Fruit fly (Drosophila melanogaster) whole organism, embryonic: Measurements from ENCODE around the gene CG14684.
A peak's percentile ranks its signal among the peaks of the same experiment; 100 is the strongest.

Experiments used
- Awh ChIP-seq: fragments of 200-800 bp; sonication (Bioruptor generic); IDR thresholded peaks from 2 replicates; pipeline ENCODE4, ENCODE4 v1.3.6; 2022; ENCODE audit warnings: missing biosample characterization, missing genetic modification characterization
- CG11085 ChIP-seq: fragments of 200-800 bp; sonication (Bioruptor generic); IDR thresholded peaks from 2 replicates; pipeline ENCODE4 v1.3.6; 2022; ENCODE audit warnings: missing biosample characterization, missing genetic modification characterization
- CG11560 ChIP-seq: fragments of 200-800 bp; sonication (Bioruptor generic); IDR thresholded peaks from 3 replicates; pipeline ENCODE4 v1.3.6; 2022; ENCODE audit warnings: missing biosample characterization, missing genetic modification characterization
- CG12071 ChIP-seq: fragments of 200-800 bp; sonication (Bioruptor generic); optimal IDR thresholded peaks from 3 replicates; lab custom pipeline; 2018; ENCODE audit warnings: missing biosample characterization, mild to moderate bottlenecking, missing genetic modification characterization
- CG12219 ChIP-seq: fragments of 200-800 bp; sonication (Bioruptor generic); optimal IDR thresholded peaks from 3 replicates; lab custom pipeline; 2018; ENCODE audit warnings: missing biosample characterization, mild to moderate bottlenecking, missing genetic modification characterization
- CG1603 ChIP-seq: fragments of 200-800 bp; sonication (Bioruptor generic); optimal IDR thresholded peaks from 2 replicates; lab custom pipeline; 2019; ENCODE audit warnings: missing biosample characterization, mild to moderate bottlenecking, missing genetic modification characterization, moderate library complexity
- CG17802 ChIP-seq: fragments of 200-800 bp; sonication (Bioruptor generic); optimal IDR thresholded peaks from 2 replicates; lab custom pipeline; 2018; ENCODE audit warnings: missing biosample characterization, mild to moderate bottlenecking, missing genetic modification characterization, moderate library complexity
- CG2889 ChIP-seq: fragments of 200-800 bp; sonication (Bioruptor generic); IDR thresholded peaks from 3 replicates; pipeline ENCODE4 v1.3.6; 2022; ENCODE audit warnings: missing biosample characterization, missing genetic modification characterization
- CG32767 ChIP-seq: fragments of 200-800 bp; sonication (Bioruptor generic); IDR thresholded peaks from 2 replicates; pipeline ENCODE4 v1.3.6; 2022; ENCODE audit warnings: missing biosample characterization, missing genetic modification characterization
- CG34422 ChIP-seq: fragments of 200-800 bp; sonication (Bioruptor generic); IDR thresholded peaks from 3 replicates; pipeline ENCODE4 v1.3.6; 2022; ENCODE audit warnings: missing biosample characterization, missing genetic modification characterization
- CG3838 ChIP-seq: fragments of 200-800 bp; sonication (Bioruptor generic); optimal IDR thresholded peaks from 3 replicates; lab custom pipeline; 2016; ENCODE audit warnings: missing biosample characterization, missing genetic modification characterization
- CG4360 ChIP-seq: fragments of 200-800 bp; sonication (Bioruptor generic); IDR thresholded peaks from 2 replicates; pipeline ENCODE4 v1.3.6; 2022; ENCODE audit warnings: missing biosample characterization, missing genetic modification characterization
- CG4424 ChIP-seq: fragments of 200-800 bp; sonication (Bioruptor generic); optimal IDR thresholded peaks from 3 replicates; lab custom pipeline; 2016; ENCODE audit warnings: missing biosample characterization, missing genetic modification characterization
- CG6654 ChIP-seq: fragments of 200-800 bp; sonication (Bioruptor generic); optimal IDR thresholded peaks from 2 replicates; lab custom pipeline; 2017; ENCODE audit warnings: missing biosample characterization, mild to moderate bottlenecking, missing genetic modification characterization
- CG6854 ChIP-seq: fragments of 200-800 bp; sonication (Bioruptor generic); optimal IDR thresholded peaks from 3 replicates; lab custom pipeline; 2017; ENCODE audit warnings: missing biosample characterization, mild to moderate bottlenecking, missing genetic modification characterization
- CG7556 ChIP-seq: fragments of 200-800 bp; sonication (Bioruptor generic); optimal IDR thresholded peaks from 2 replicates; lab custom pipeline; 2017; ENCODE audit warnings: missing biosample characterization, mild to moderate bottlenecking, missing genetic modification characterization
- CG8089 ChIP-seq: fragments of 200-800 bp; sonication (Bioruptor generic); optimal IDR thresholded peaks from 3 replicates; lab custom pipeline; 2016; ENCODE audit warnings: missing biosample characterization, missing genetic modification characterization
- CG9437 ChIP-seq: fragments of 200-800 bp; sonication (Bioruptor generic); optimal IDR thresholded peaks from 2 replicates; lab custom pipeline; 2018; ENCODE audit warnings: missing biosample characterization, mild to moderate bottlenecking, missing genetic modification characterization
- Camta ChIP-seq: fragments of 200-800 bp; sonication (Bioruptor generic); optimal IDR thresholded peaks from 2 replicates; lab custom pipeline; 2016; ENCODE audit warnings: missing biosample characterization, missing genetic modification characterization
- D ChIP-seq, 2 experiments: fragments of 200-800 bp in 1 of 2; fragments of >200 bp in 1 of 2; sonication (Bioruptor generic) in 1 of 2; optimal IDR thresholded peaks; 2 replicates in 1 of 2; 3 replicates in 1 of 2; lab custom pipeline; 2017; ENCODE audit warnings: mild to moderate bottlenecking in 1 of 2, missing biosample characterization in 1 of 2, missing genetic modification characterization in 1 of 2, missing genetic modification reagents in 1 of 2
- D19B ChIP-seq: fragments of 200-800 bp; sonication (Bioruptor generic); optimal IDR thresholded peaks from 2 replicates; lab custom pipeline; 2017; ENCODE audit warnings: missing biosample characterization, mild to moderate bottlenecking, missing genetic modification characterization
- ERR ChIP-seq: fragments of 200-800 bp; sonication (Bioruptor generic); optimal IDR thresholded peaks from 2 replicates; lab custom pipeline; 2016; ENCODE audit warnings: missing biosample characterization, missing genetic modification characterization
- Ets65A ChIP-seq: fragments of 200-800 bp; sonication (Bioruptor generic); peaks from one replicate; lab custom pipeline; 2016; ENCODE audit warnings: missing biosample characterization, missing genetic modification characterization
- Hmr ChIP-seq: fragments of 200-800 bp; sonication (Bioruptor generic); optimal IDR thresholded peaks from 3 replicates; lab custom pipeline; 2017; ENCODE audit warnings: mild to moderate bottlenecking, missing biosample characterization, missing genetic modification reagents, missing genetic modification characterization
- Hr78 ChIP-seq, 2 experiments: fragments of 200-800 bp in 1 of 2; fragments of >200 bp in 1 of 2; sonication (Bioruptor generic) in 1 of 2; optimal IDR thresholded peaks; 2 replicates each; lab custom pipeline; 2017 to 2019; ENCODE audit warnings: missing biosample characterization in 2 of 2, missing genetic modification characterization in 2 of 2, mild to moderate bottlenecking in 1 of 2, moderate library complexity in 1 of 2
- Kr ChIP-seq: fragments of 200-800 bp; sonication (Bioruptor generic); optimal IDR thresholded peaks from 2 replicates; lab custom pipeline; 2017; ENCODE audit warnings: missing biosample characterization, mild to moderate bottlenecking, missing genetic modification characterization
- Mad ChIP-seq: fragments of 200-800 bp; sonication (Bioruptor generic); optimal IDR thresholded peaks from 2 replicates; lab custom pipeline; 2016; ENCODE audit warnings: missing biosample characterization, missing genetic modification characterization
- Med ChIP-seq: fragments of 200-800 bp; sonication (Bioruptor generic); peaks from one replicate; lab custom pipeline; 2016; ENCODE audit warnings: missing biosample characterization, missing genetic modification characterization, mild to moderate bottlenecking, inconsistent platforms, moderate library complexity
- Oaz ChIP-seq: fragments of 200-800 bp; sonication (Bioruptor generic); IDR thresholded peaks from 2 replicates; pipeline ENCODE4 v1.3.6; 2022; ENCODE audit warnings: missing biosample characterization, missing genetic modification characterization
- Ptx1 ChIP-seq: fragments of 200-800 bp; sonication (Bioruptor generic); IDR thresholded peaks from 2 replicates; pipeline ENCODE4 v1.3.6; 2022; ENCODE audit warnings: missing biosample characterization, missing genetic modification characterization
- Xbp1 ChIP-seq: fragments of 200-800 bp; sonication (Bioruptor generic); optimal IDR thresholded peaks from 3 replicates; lab custom pipeline; 2016; ENCODE audit warnings: missing biosample characterization, mild to moderate bottlenecking, missing genetic modification characterization
- caup ChIP-seq: fragments of 200-800 bp; sonication (Bioruptor generic); optimal IDR thresholded peaks from 3 replicates; lab custom pipeline; 2017; ENCODE audit warnings: missing biosample characterization, mild to moderate bottlenecking, missing genetic modification characterization, moderate library complexity; ENCODE audit not compliant: severe bottlenecking
- dimm ChIP-seq: fragments of 200-800 bp; sonication (Bioruptor generic); IDR thresholded peaks from 2 replicates; pipeline ENCODE4 v1.3.6; 2022; ENCODE audit warnings: missing biosample characterization, missing genetic modification characterization
- dysf ChIP-seq: fragments of 200-800 bp; sonication (Bioruptor generic); IDR thresholded peaks from 3 replicates; pipeline ENCODE4 v1.3.6; 2022; ENCODE audit warnings: missing biosample characterization, missing genetic modification characterization
- fd64A ChIP-seq: fragments of 200-800 bp; sonication (Bioruptor generic); optimal IDR thresholded peaks from 3 replicates; lab custom pipeline; 2018; ENCODE audit warnings: missing biosample characterization, mild to moderate bottlenecking, missing genetic modification characterization
- fu2 ChIP-seq: fragments of 200-800 bp; sonication (Bioruptor generic); optimal IDR thresholded peaks from 2 replicates; lab custom pipeline; 2016; ENCODE audit warnings: missing biosample characterization, missing genetic modification characterization
- luna ChIP-seq: fragments of 200-800 bp; sonication (Bioruptor generic); optimal IDR thresholded peaks from 2 replicates; lab custom pipeline; 2016; ENCODE audit warnings: missing biosample characterization, missing genetic modification characterization
- p53 ChIP-seq: fragments of 200-800 bp; sonication (Bioruptor generic); optimal IDR thresholded peaks from 2 replicates; lab custom pipeline; 2016; ENCODE audit warnings: missing biosample characterization, missing genetic modification characterization
- pan ChIP-seq, 4 experiments: fragments of >200 bp in 3 of 4; fragments of 200-800 bp in 1 of 4; sonication (Bioruptor generic) in 1 of 4; optimal IDR thresholded peaks in 3 of 4; IDR thresholded peaks in 1 of 4; 2 replicates each; pipeline versions ENCODE4 v1.3.6 to Lab custom; 2017 to 2022; ENCODE audit warnings: missing biosample characterization in 2 of 4, missing genetic modification characterization in 2 of 4, mixed read lengths in 1 of 4
- row ChIP-seq: fragments of 200-800 bp; sonication (Bioruptor generic); IDR thresholded peaks from 3 replicates; pipeline ENCODE4 v1.3.6; 2022; ENCODE audit warnings: missing biosample characterization, missing genetic modification characterization
- so ChIP-seq: fragments of 200-800 bp; sonication (Bioruptor generic); IDR thresholded peaks from 3 replicates; pipeline ENCODE4 v1.3.6; 2022; ENCODE audit warnings: missing biosample characterization, missing genetic modification characterization
- sqz ChIP-seq: fragments of 200-800 bp; sonication (Bioruptor generic); optimal IDR thresholded peaks from 3 replicates; lab custom pipeline; 2018; ENCODE audit warnings: missing biosample characterization, mild to moderate bottlenecking, missing genetic modification characterization
- ssp ChIP-seq: fragments of 200-800 bp; sonication (Bioruptor generic); IDR thresholded peaks from 2 replicates; pipeline ENCODE4 v1.3.6; 2022; ENCODE audit warnings: missing biosample characterization, missing genetic modification characterization
- sug ChIP-seq: fragments of 200-800 bp; optimal IDR thresholded peaks from 2 replicates; lab custom pipeline; 2019; ENCODE audit warnings: missing biosample characterization, mild to moderate bottlenecking, missing genetic modification characterization, moderate library complexity
- tll ChIP-seq, 2 experiments: fragments of 200-800 bp in 1 of 2; fragments of >200 bp in 1 of 2; sonication (Bioruptor generic) in 1 of 2; optimal IDR thresholded peaks; 2 replicates each; lab custom pipeline; 2017 to 2019; ENCODE audit warnings: missing biosample characterization in 2 of 2, missing genetic modification characterization in 2 of 2, mild to moderate bottlenecking in 1 of 2, moderate library complexity in 1 of 2
- trem ChIP-seq: fragments of 200-800 bp; optimal IDR thresholded peaks from 3 replicates; lab custom pipeline; 2019; ENCODE audit warnings: missing biosample characterization, mild to moderate bottlenecking, missing genetic modification characterization, moderate library complexity
- unc-4 ChIP-seq: fragments of 200-800 bp; sonication (Bioruptor generic); IDR thresholded peaks from 2 replicates; pipeline ENCODE4 v1.3.6; 2022; ENCODE audit warnings: missing biosample characterization, missing genetic modification characterization; ENCODE audit not compliant: partially characterized antibody
- wdn ChIP-seq: fragments of 200-800 bp; sonication (Bioruptor generic); IDR thresholded peaks from 2 replicates; pipeline ENCODE4 v1.3.6; 2022; ENCODE audit warnings: missing biosample characterization, missing genetic modification characterization
- zen ChIP-seq: fragments of 200-800 bp; sonication (Bioruptor generic); optimal IDR thresholded peaks from 3 replicates; lab custom pipeline; 2018; ENCODE audit warnings: missing biosample characterization, mild to moderate bottlenecking, missing genetic modification characterization, moderate library complexity
- zen2 ChIP-seq: fragments of 200-800 bp; sonication (Bioruptor generic); IDR thresholded peaks from 3 replicates; pipeline ENCODE4 v1.3.6; 2022; ENCODE audit warnings: missing biosample characterization, missing genetic modification characterization; ENCODE audit not compliant: partially characterized antibody

CG14684 gene

dm6 chr3R:10681682-10681962 is 25.2 kb upstream of the CG14684 start (continued):
- TF ChIP-seq CG34422 (GFP tag; lab: Robert Waterston, UW) (peak; percentile 37; the same call in 1 of the 3 replicates), Kr (GFP tag; lab: Kevin White, UChicago) (no peak), dimm (no peak), CG3838 (GFP tag; lab: Kevin White, UChicago) (no peak), row (GFP tag; lab: Robert Waterston, UW) (peak; percentile 9), CG7556 (GFP tag; lab: Kevin White, UChicago) (no peak), fu2 (GFP tag; lab: Kevin White, UChicago) (no peak), CG11560 (tag; lab: Robert Waterston, UW) (0 out of 3 replicates have a peak, but pooled peaks have one; percentile 5), zen2 (no peak), Xbp1 (peak; percentile 36), wdn (peak; percentile 11; the same call in 1 of the 2 replicates), Ptx1 (GFP tag; lab: Robert Waterston, UW) (peak; percentile 74), CG6654 (GFP tag; lab: Kevin White, UChicago) (peak; percentile 13), CG6854 (GFP tag; lab: Kevin White, UChicago) (no peak), Hr78 (GFP tag; optimal IDR thresholded peaks at IDR 0.05; lab: Kevin White, UChicago) (no peak), ERR (GFP tag; lab: Kevin White, UChicago) (no peak), CG12071 (GFP tag; lab: Kevin White, UChicago) (peak; percentile 22), sqz (GFP tag; lab: Kevin White, UChicago) (no peak), p53 (GFP tag; lab: Kevin White, UChicago) (no peak)

- 0 out of 2 replicates have a peak, but pooled peaks have one; percentile 24 for TF ChIP-seq Awh (GFP tag; lab: Robert Waterston, UW)
- TF ChIP-seq dysf (GFP tag; lab: Robert Waterston, UW): 0 out of 3 replicates have a peak, but pooled peaks have one; percentile 14
- TF ChIP-seq ssp (GFP tag; lab: Robert Waterston, UW): no peak
- no peak for TF ChIP-seq Mad (GFP tag; lab: Kevin White, UChicago)
- TF ChIP-seq Med (GFP tag; lab: Kevin White, UChicago): peak; percentile 38
- no peak for TF ChIP-seq CG2889 (GFP tag; lab: Robert Waterston, UW)
- TF ChIP-seq unc-4 (GFP tag; lab: Robert Waterston, UW): no peak
- no peak for TF ChIP-seq pan (optimal IDR thresholded peaks at IDR 0.05; lab: Kevin White, UChicago)
- no peak for TF ChIP-seq pan (GFP tag; optimal IDR thresholded peaks at IDR 0.05 in 1 of 2, IDR thresholded peaks at IDR 0.05 in 1 of 2)
- no peak for TF ChIP-seq CG4360
- no peak for TF ChIP-seq CG1603 (tag; lab: Kevin White, UChicago)
- TF ChIP-seq Hmr (GFP tag; lab: Kevin White, UChicago): no peak
- TF ChIP-seq so: no peak
- no peak for TF ChIP-seq tll (GFP tag; optimal IDR thresholded peaks at IDR 0.05; lab: Kevin White, UChicago)
- TF ChIP-seq luna (GFP tag; lab: Kevin White, UChicago): no peak
- TF ChIP-seq CG32767 (GFP tag; lab: Robert Waterston, UW): no peak
- no peak for TF ChIP-seq trem
- TF ChIP-seq Ets65A: peak; percentile 36
- TF ChIP-seq CG9437: no peak
- peak; percentile 70 for TF ChIP-seq D19B (GFP tag; lab: Kevin White, UChicago)
- TF ChIP-seq, all 482 proteins: peak for 5
These were observed 23.5 kb upstream of the CG14684 start for dm6 chr3R:10683226-10683625.

dm6 chr3R:10684284-10684683 is 22.5 kb upstream of the CG14684 start:
- TF ChIP-seq zen (tag; lab: Kevin White, UChicago) (peak; percentile 36), caup (GFP tag; lab: Kevin White, UChicago) (peak; percentile 44), Camta (peak; percentile 56), CG4424 (peak; percentile 65), CG12219 (GFP tag; lab: Kevin White, UChicago) (peak; percentile 63), D (optimal IDR thresholded peaks at IDR 0.05; lab: Kevin White, UChicago) (no peak), D (GFP tag; optimal IDR thresholded peaks at IDR 0.05; lab: Kevin White, UChicago) (peak; percentile 50), sug (tag; lab: Kevin White, UChicago) (no peak), CG17802 (tag; lab: Kevin White, UChicago) (peak; percentile 41), CG11085 (GFP tag; lab: Robert Waterston, UW) (no peak), Oaz (GFP tag; lab: Robert Waterston, UW) (0 out of 2 replicates have a peak, but pooled peaks have one; percentile 26), fd64A (no peak), CG8089 (GFP tag; lab: Kevin White, UChicago) (no peak), ssp (GFP tag; lab: Robert Waterston, UW) (no peak)
